Worm (Caenorhabditis elegans): ENCODE measurements around the gene des-2.

ce11 chrV:11450257-11450656 is 28.8 kb upstream of the des-2 start, which contains the start of gene col-156:
- TF ChIP-seq pha-4 (tag; optimal IDR thresholded peaks at IDR 0.05) (no peak), D2030.7 (GFP tag; IDR thresholded peaks at IDR 0.05) (no peak), B0261.1 (tag; optimal IDR thresholded peaks at IDR 0.05) (no peak), somi-1 (GFP tag; optimal IDR thresholded peaks at IDR 0.05) (no peak)
